Worm (Caenorhabditis elegans) whole organism, L4/young adult: Measurements from ENCODE around the gene C17H12.11.

Experiments
- W03F9.2 ChIP-seq: fragments of 150-350 bp; optimal IDR thresholded peaks from 2 replicates; lab custom pipeline; 2014; ENCODE audit warnings: missing biosample characterization, missing genetic modification characterization
- dao-5 ChIP-seq: sonication (generic microtip); optimal IDR thresholded peaks from 2 replicates; lab custom pipeline; 2016; ENCODE audit warnings: missing genotype, missing genetic modification characterization, moderate library complexity, missing compliant biosample characterization

- no peak for TF ChIP-seq W03F9.2 (tag; lab: Kevin White, UChicago)
- TF ChIP-seq dao-5 (tag; lab: Kevin White, UChicago) = no peak
Measured at ce11 chrIV:6824622-6825021, 22.4 kb downstream of the C17H12.11 start, which contains the start of gene H20E11.3.
